Fruit fly (Drosophila melanogaster): ENCODE measurements around the gene CG15731.

The CG15731 gene

DNA sequence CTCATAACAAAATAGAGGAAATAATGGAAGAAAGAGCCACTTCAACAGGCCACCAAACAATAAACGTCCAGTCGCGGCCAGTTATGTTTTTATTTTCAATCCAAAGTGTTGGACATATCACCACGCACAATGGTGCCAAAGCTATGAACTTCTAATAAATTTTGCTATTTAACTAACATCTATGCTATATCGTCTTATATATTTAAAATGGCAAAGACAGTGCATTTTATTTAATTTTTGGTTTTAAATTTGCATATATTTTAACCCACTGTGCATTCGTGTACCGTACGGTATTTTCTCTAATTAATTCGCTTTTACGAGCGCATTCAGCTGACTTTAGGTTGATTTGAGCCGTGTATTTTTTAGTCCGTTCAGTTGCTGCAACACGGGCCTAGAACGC, 3.2 kb downstream of the CG15731 start, which contains the start of gene CG15927 (continued):
- TF ChIP-seq Doc2 (GFP tag; IDR thresholded peaks at IDR 0.05) (no peak), CG13123 (GFP tag; optimal IDR thresholded peaks at IDR 0.05) (no peak), CG9727 (GFP tag; optimal IDR thresholded peaks at IDR 0.05) (peak; percentile 55), ash1 (GFP tag; optimal IDR thresholded peaks at IDR 0.05) (no peak), gsb (GFP tag; IDR thresholded peaks at IDR 0.05) (no peak), Dll (GFP tag; IDR thresholded peaks at IDR 0.05; ENCODE audit: partially characterized antibody) (no peak), CG13624 (GFP tag; optimal IDR thresholded peaks at IDR 0.05) (no peak), CG8089 (GFP tag; optimal IDR thresholded peaks at IDR 0.05) (no peak), stwl (tag; optimal IDR thresholded peaks at IDR 0.05) (no peak), Usf (GFP tag; optimal IDR thresholded peaks at IDR 0.05) (no peak), CG2202 (tag; optimal IDR thresholded peaks at IDR 0.05) (peak; percentile 48), maf-S (GFP tag; optimal IDR thresholded peaks at IDR 0.05) (no peak), vfl (GFP tag; optimal IDR thresholded peaks at IDR 0.05) (no peak), Med (GFP tag) (peak; percentile 73), CG2678 (tag; optimal IDR thresholded peaks at IDR 0.05) (peak; percentile 72), pan (optimal IDR thresholded peaks at IDR 0.05) (no peak), pan (GFP tag; optimal IDR thresholded peaks at IDR 0.05 in 1 of 2, IDR thresholded peaks at IDR 0.05 in 1 of 2) (no peak), ro (GFP tag; IDR thresholded peaks at IDR 0.05) (no peak), yki (optimal IDR thresholded peaks at IDR 0.05) (no peak), MTF-1 (GFP tag; optimal IDR thresholded peaks at IDR 0.05; ENCODE audit: borderline replicate concordance) (no peak), disco-r (GFP tag; optimal IDR thresholded peaks at IDR 0.05) (no peak), bsh (GFP tag; optimal IDR thresholded peaks at IDR 0.05) (peak in 1 of 2 experiments; percentile 82), HLH3B (GFP tag; IDR thresholded peaks at IDR 0.05) (peak; percentile 79), usp (GFP tag; optimal IDR thresholded peaks at IDR 0.05) (no peak), scrt (GFP tag; optimal IDR thresholded peaks at IDR 0.05) (no peak), Mad (GFP tag; optimal IDR thresholded peaks at IDR 0.05) (no peak), ato (GFP tag; IDR thresholded peaks at IDR 0.05; ENCODE audit: partially characterized antibody) (no peak), D19B (GFP tag; optimal IDR thresholded peaks at IDR 0.05) (no peak), Ravus (GFP tag; IDR thresholded peaks at IDR 0.05) (peak; percentile 13), cad (GFP tag; optimal IDR thresholded peaks at IDR 0.05) (no peak), PHDP (tag; optimal IDR thresholded peaks at IDR 0.05) (peak; percentile 59), run (tag; optimal IDR thresholded peaks at IDR 0.05) (no peak), CG10462 (GFP tag; optimal IDR thresholded peaks at IDR 0.05) (no peak), Hand (GFP tag; optimal IDR thresholded peaks at IDR 0.05) (no peak), unpg (GFP tag; optimal IDR thresholded peaks at IDR 0.05) (peak; percentile 68), so (GFP tag; IDR thresholded peaks at IDR 0.05) (no peak), dimm (GFP tag; IDR thresholded peaks at IDR 0.05) (no peak), grn (GFP tag; optimal IDR thresholded peaks at IDR 0.05) (no peak), Nf-YA (GFP tag; IDR thresholded peaks at IDR 0.05) (no peak), CG4730 (GFP tag; IDR thresholded peaks at IDR 0.05) (no peak), tgo (GFP tag; IDR thresholded peaks at IDR 0.05) (no peak), unc-4 (GFP tag; IDR thresholded peaks at IDR 0.05; ENCODE audit: partially characterized antibody) (no peak), sna (GFP tag; IDR thresholded peaks at IDR 0.05; ENCODE audit: partially characterized antibody) (no peak), CG4617 (GFP tag; optimal IDR thresholded peaks at IDR 0.05; ENCODE audit: borderline replicate concordance) (no peak), HmgD (GFP tag; optimal IDR thresholded peaks at IDR 0.05) (no peak), ind (GFP tag; optimal IDR thresholded peaks at IDR 0.05) (peak; percentile 54), vvl (GFP tag; IDR thresholded peaks at IDR 0.05) (peak; percentile 42; the same call in 1 of the 2 replicates), Jarid2 (GFP tag; optimal IDR thresholded peaks at IDR 0.05) (no peak)
